Fruit fly (Drosophila melanogaster) whole organism, embryonic: Measurements from ENCODE around the gene PolA1.

Experiments
- B-H2 ChIP-seq: fragments of 200-800 bp; sonication (Bioruptor generic); optimal IDR thresholded peaks from 2 replicates; lab custom pipeline; 2018; ENCODE audit warnings: missing biosample characterization, mild to moderate bottlenecking, missing genetic modification characterization
- Bdp1 ChIP-seq: fragments of 200-800 bp; sonication (Bioruptor generic); optimal IDR thresholded peaks from 3 replicates; lab custom pipeline; 2016; ENCODE audit warnings: missing biosample characterization, missing genetic modification characterization
- Blimp-1 ChIP-seq: fragments of 200-800 bp; sonication (Bioruptor generic); optimal IDR thresholded peaks from 3 replicates; lab custom pipeline; 2018; ENCODE audit warnings: missing biosample characterization, missing genetic modification characterization, mild to moderate bottlenecking, moderate library complexity, missing genetic modification reagents
- BtbVII ChIP-seq: fragments of 200-800 bp; sonication (Bioruptor generic); optimal IDR thresholded peaks from 3 replicates; lab custom pipeline; 2017; ENCODE audit warnings: missing biosample characterization, mild to moderate bottlenecking, missing genetic modification characterization
- CG10366 ChIP-seq: fragments of 200-800 bp; sonication (Bioruptor generic); IDR thresholded peaks from 2 replicates; pipeline ENCODE4 v1.3.6; 2022; ENCODE audit warnings: missing biosample characterization, missing genetic modification characterization
- CG10979 ChIP-seq: fragments of 200-800 bp; sonication (Bioruptor generic); optimal IDR thresholded peaks from 2 replicates; lab custom pipeline; 2018; ENCODE audit warnings: missing biosample characterization, mild to moderate bottlenecking, missing genetic modification characterization, moderate library complexity
- CG13287 ChIP-seq: fragments of 200-800 bp; sonication (Bioruptor generic); IDR thresholded peaks from 2 replicates; pipeline ENCODE4 v1.3.6; 2022; ENCODE audit warnings: missing biosample characterization, missing genetic modification characterization; ENCODE audit not compliant: partially characterized antibody
- CG18011 ChIP-seq: fragments of 200-800 bp; sonication (Bioruptor generic); optimal IDR thresholded peaks from 2 replicates; lab custom pipeline; 2017; ENCODE audit warnings: missing biosample characterization, missing genetic modification characterization, mild to moderate bottlenecking, moderate library complexity, missing genotype
- CG18262 ChIP-seq: fragments of 200-800 bp; optimal IDR thresholded peaks from 3 replicates; lab custom pipeline; 2019; ENCODE audit warnings: missing biosample characterization, mild to moderate bottlenecking, missing genetic modification characterization, moderate library complexity
- CG18764 ChIP-seq: fragments of 200-800 bp; sonication (Bioruptor generic); optimal IDR thresholded peaks from 3 replicates; lab custom pipeline; 2016; ENCODE audit warnings: missing biosample characterization, missing genetic modification characterization
- CG2875 ChIP-seq: fragments of 200-800 bp; sonication (Bioruptor generic); optimal IDR thresholded peaks from 2 replicates; lab custom pipeline; 2017; ENCODE audit warnings: missing biosample characterization, mild to moderate bottlenecking, missing genetic modification characterization, missing genetic modification reagents
- CG3163 ChIP-seq: fragments of 200-800 bp; sonication (Bioruptor generic); optimal IDR thresholded peaks from 3 replicates; lab custom pipeline; 2016; ENCODE audit warnings: missing biosample characterization, missing genetic modification characterization
- CG32767 ChIP-seq: fragments of 200-800 bp; sonication (Bioruptor generic); IDR thresholded peaks from 2 replicates; pipeline ENCODE4 v1.3.6; 2022; ENCODE audit warnings: missing biosample characterization, missing genetic modification characterization
- CG4707 ChIP-seq: fragments of 200-800 bp; sonication (Bioruptor generic); optimal IDR thresholded peaks from 2 replicates; lab custom pipeline; 2018; ENCODE audit warnings: missing biosample characterization, mild to moderate bottlenecking, missing genetic modification characterization, moderate library complexity
- CG5180 ChIP-seq: fragments of 200-800 bp; sonication (Bioruptor generic); optimal IDR thresholded peaks from 3 replicates; lab custom pipeline; 2017; ENCODE audit warnings: missing biosample characterization, missing genetic modification characterization, mild to moderate bottlenecking, moderate library complexity, missing genetic modification reagents
- CG7271 ChIP-seq: fragments of 200-800 bp; sonication (Bioruptor generic); optimal IDR thresholded peaks from 2 replicates; lab custom pipeline; 2018; ENCODE audit warnings: missing biosample characterization, mild to moderate bottlenecking, missing genetic modification characterization, moderate library complexity
- CG7372 ChIP-seq: fragments of 200-800 bp; sonication (Bioruptor generic); IDR thresholded peaks from 2 replicates; pipeline ENCODE4 v1.3.6; 2022; ENCODE audit warnings: missing biosample characterization, missing genetic modification characterization
- CG7745 ChIP-seq: fragments of 200-800 bp; sonication (Bioruptor generic); optimal IDR thresholded peaks from 2 replicates; lab custom pipeline; 2018; ENCODE audit warnings: missing biosample characterization, mild to moderate bottlenecking, missing genetic modification characterization, moderate library complexity
- CG7987 ChIP-seq: fragments of 200-800 bp; sonication (Bioruptor generic); optimal IDR thresholded peaks from 2 replicates; lab custom pipeline; 2018; ENCODE audit warnings: missing biosample characterization, mild to moderate bottlenecking, missing genetic modification characterization, moderate library complexity
- CG8388 ChIP-seq: fragments of 200-800 bp; sonication (Bioruptor generic); optimal IDR thresholded peaks from 2 replicates; lab custom pipeline; 2019; ENCODE audit warnings: missing biosample characterization, mild to moderate bottlenecking, missing genetic modification characterization, moderate library complexity
- CHES-1-like ChIP-seq: fragments of 200-800 bp; sonication (Bioruptor generic); optimal IDR thresholded peaks from 2 replicates; lab custom pipeline; 2016; ENCODE audit warnings: missing biosample characterization, missing genetic modification characterization
- CoRest ChIP-seq: fragments of 200-800 bp; sonication (Bioruptor generic); optimal IDR thresholded peaks from 3 replicates; lab custom pipeline; 2018; ENCODE audit warnings: missing biosample characterization, mild to moderate bottlenecking, missing genetic modification characterization, moderate library complexity
- D19A ChIP-seq: fragments of 200-800 bp; optimal IDR thresholded peaks from 3 replicates; lab custom pipeline; 2019; ENCODE audit warnings: missing biosample characterization, mild to moderate bottlenecking, missing genetic modification characterization, moderate library complexity
- Ets97D ChIP-seq: fragments of 200-800 bp; sonication (Bioruptor generic); optimal IDR thresholded peaks from 3 replicates; lab custom pipeline; 2016; ENCODE audit warnings: missing biosample characterization, missing genetic modification characterization
- Fer3 ChIP-seq: fragments of 200-800 bp; sonication (Bioruptor generic); optimal IDR thresholded peaks from 2 replicates; lab custom pipeline; 2018; ENCODE audit warnings: missing biosample characterization, mild to moderate bottlenecking, missing genetic modification characterization, moderate library complexity
- GATAe ChIP-seq: fragments of 200-800 bp; sonication (Bioruptor generic); conservative IDR thresholded peaks from 2 replicates; pipeline ENCODE4 v1.3.6; 2022; ENCODE audit warnings: missing biosample characterization, missing genetic modification characterization
- Hr3 ChIP-seq: fragments of 200-800 bp; sonication (Bioruptor generic); optimal IDR thresholded peaks from 3 replicates; lab custom pipeline; 2016; ENCODE audit warnings: missing biosample characterization, missing genetic modification characterization
- Hr51 ChIP-seq, 2 experiments: fragments of 200-800 bp; sonication (Bioruptor generic); optimal IDR thresholded peaks; 2 replicates in 1 of 2; 3 replicates in 1 of 2; lab custom pipeline; 2016 to 2018; ENCODE audit warnings: missing biosample characterization in 2 of 2, missing genetic modification characterization in 2 of 2, mild to moderate bottlenecking in 1 of 2, moderate library complexity in 1 of 2
- Kr ChIP-seq: fragments of 200-800 bp; sonication (Bioruptor generic); optimal IDR thresholded peaks from 2 replicates; lab custom pipeline; 2017; ENCODE audit warnings: missing biosample characterization, mild to moderate bottlenecking, missing genetic modification characterization
- Rx ChIP-seq: fragments of 200-800 bp; sonication (Bioruptor generic); IDR thresholded peaks from 2 replicates; pipeline ENCODE4 v1.3.6; 2022; ENCODE audit warnings: missing biosample characterization, missing genetic modification characterization
- ara ChIP-seq: fragments of 200-800 bp; sonication (Bioruptor generic); IDR thresholded peaks from 2 replicates; pipeline ENCODE4 v1.3.6; 2022; ENCODE audit warnings: missing biosample characterization, missing genetic modification characterization
- br ChIP-seq: fragments of >200 bp; optimal IDR thresholded peaks from 2 replicates; lab custom pipeline; 2017
- fru ChIP-seq: fragments of >200 bp; optimal IDR thresholded peaks from 2 replicates; lab custom pipeline; 2017
- gcm ChIP-seq: fragments of 200-800 bp; sonication (Bioruptor generic); optimal IDR thresholded peaks from 2 replicates; lab custom pipeline; 2019; ENCODE audit warnings: missing biosample characterization, mild to moderate bottlenecking, missing genetic modification characterization, moderate library complexity
- gfzf ChIP-seq: fragments of 200-800 bp; sonication (Bioruptor generic); optimal IDR thresholded peaks from 2 replicates; lab custom pipeline; 2016; ENCODE audit warnings: missing biosample characterization, mild to moderate bottlenecking, missing genetic modification characterization, moderate library complexity
- grau ChIP-seq: fragments of 200-800 bp; optimal IDR thresholded peaks from 3 replicates; lab custom pipeline; 2019; ENCODE audit warnings: missing biosample characterization, mild to moderate bottlenecking, missing genetic modification characterization, moderate library complexity
- hb ChIP-seq: fragments of 200-800 bp; sonication (Bioruptor generic); IDR thresholded peaks from 3 replicates; pipeline ENCODE4 v1.3.6; 2022; ENCODE audit warnings: missing biosample characterization, missing genetic modification characterization; ENCODE audit not compliant: partially characterized antibody
- hbn ChIP-seq: fragments of 200-800 bp; sonication (Bioruptor generic); IDR thresholded peaks from 2 replicates; pipeline ENCODE4 v1.3.6; 2022; ENCODE audit warnings: missing biosample characterization, missing genetic modification characterization; ENCODE audit not compliant: partially characterized antibody
- hth ChIP-seq: fragments of >200 bp; optimal IDR thresholded peaks from 2 replicates; lab custom pipeline; 2017; ENCODE audit warnings: inconsistent platforms
- kah ChIP-seq: fragments of 200-800 bp; sonication (Bioruptor generic); optimal IDR thresholded peaks from 2 replicates; lab custom pipeline; 2018; ENCODE audit warnings: missing biosample characterization, mild to moderate bottlenecking, missing genetic modification characterization
- ken ChIP-seq: fragments of 200-800 bp; sonication (Bioruptor generic); IDR thresholded peaks from 3 replicates; pipeline ENCODE4 v1.3.6; 2022; ENCODE audit warnings: missing biosample characterization, missing genetic modification characterization
- lbe ChIP-seq: fragments of 200-800 bp; sonication (Bioruptor generic); optimal IDR thresholded peaks from 2 replicates; lab custom pipeline; 2016; ENCODE audit warnings: missing biosample characterization, mild to moderate bottlenecking, missing genetic modification characterization
- lilli ChIP-seq: fragments of 200-800 bp; sonication (Bioruptor generic); optimal IDR thresholded peaks from 3 replicates; lab custom pipeline; 2016; ENCODE audit warnings: missing biosample characterization, missing genetic modification characterization
- lov ChIP-seq, 2 experiments: fragments of 200-800 bp in 1 of 2; fragments of >200 bp in 1 of 2; sonication (Bioruptor generic) in 1 of 2; IDR thresholded peaks in 1 of 2; optimal IDR thresholded peaks in 1 of 2; 2 replicates in 1 of 2; 3 replicates in 1 of 2; pipeline versions ENCODE4 v1.3.6 to Lab custom; 2017 to 2022; ENCODE audit warnings: missing biosample characterization in 1 of 2, missing genetic modification characterization in 1 of 2
- nmo ChIP-seq: fragments of 200-800 bp; sonication (Bioruptor generic); optimal IDR thresholded peaks from 2 replicates; lab custom pipeline; 2018; ENCODE audit warnings: missing biosample characterization, mild to moderate bottlenecking, missing genetic modification characterization, moderate library complexity
- shn ChIP-seq: fragments of 200-800 bp; sonication (Bioruptor generic); optimal IDR thresholded peaks from 3 replicates; lab custom pipeline; 2016; ENCODE audit warnings: missing biosample characterization, missing genetic modification characterization
- sisA ChIP-seq: fragments of 200-800 bp; sonication (Bioruptor generic); IDR thresholded peaks from 2 replicates; pipeline ENCODE4 v1.3.6; 2022; ENCODE audit warnings: missing biosample characterization, missing genetic modification characterization
- stwl ChIP-seq: fragments of 200-800 bp; sonication (Bioruptor generic); optimal IDR thresholded peaks from 3 replicates; lab custom pipeline; 2018; ENCODE audit warnings: missing biosample characterization, mild to moderate bottlenecking, missing genetic modification characterization, moderate library complexity
- tin ChIP-seq: fragments of 200-800 bp; sonication (Bioruptor generic); optimal IDR thresholded peaks from 3 replicates; lab custom pipeline; 2016; ENCODE audit warnings: missing biosample characterization, missing genetic modification characterization
- vfl ChIP-seq: fragments of 200-800 bp; sonication (Bioruptor generic); optimal IDR thresholded peaks from 2 replicates; lab custom pipeline; 2016; ENCODE audit warnings: missing biosample characterization, missing genetic modification characterization

The PolA1 gene

dm6 chr3R:21662501-21663007 lies 9.0 kb downstream of the PolA1 start, which contains the start of gene Archease (continued):
- no peak for TF ChIP-seq Bdp1 (GFP tag; lab: Kevin White, UChicago)
- peak; percentile 39 for TF ChIP-seq D19A
- TF ChIP-seq hbn: no peak
- TF ChIP-seq CG8388 (GFP tag; lab: Kevin White, UChicago): peak; percentile 28
- no peak for TF ChIP-seq sisA (GFP tag; lab: Robert Waterston, UW)
- TF ChIP-seq ara (GFP tag; lab: Robert Waterston, UW): no peak
- peak; percentile 20 for TF ChIP-seq CG5180 (GFP tag; lab: Kevin White, UChicago)
- peak; percentile 93 for TF ChIP-seq kah (GFP tag; lab: Kevin White, UChicago)
- peak; percentile 51 for TF ChIP-seq lilli (GFP tag; lab: Kevin White, UChicago)
- TF ChIP-seq lbe (GFP tag; lab: Kevin White, UChicago): peak; percentile 68
- TF ChIP-seq shn (GFP tag; lab: Kevin White, UChicago): no peak
- TF ChIP-seq CoRest (tag; lab: Kevin White, UChicago): peak; percentile 39
- peak; percentile 34 for TF ChIP-seq CG10366 (GFP tag; lab: Robert Waterston, UW)
- peak; percentile 58 for TF ChIP-seq CG7987
- peak; percentile 77 for TF ChIP-seq gfzf (GFP tag; lab: Kevin White, UChicago)
- TF ChIP-seq CG7372 (GFP tag; lab: Robert Waterston, UW): 0 out of 2 replicates have a peak, but pooled peaks have one; percentile 13
- peak; percentile 14 for TF ChIP-seq CG2875 (GFP tag; lab: Kevin White, UChicago)
- peak; percentile 70 for TF ChIP-seq grau (tag; lab: Kevin White, UChicago)
- TF ChIP-seq BtbVII (GFP tag; lab: Kevin White, UChicago): peak; percentile 64
- peak; percentile 58 for TF ChIP-seq stwl (tag; lab: Kevin White, UChicago)
- no peak for TF ChIP-seq CG7745
- peak; percentile 26 for TF ChIP-seq CG4707
- TF ChIP-seq Hr51 (GFP tag; optimal IDR thresholded peaks at IDR 0.05; lab: Kevin White, UChicago): peak; percentile 16 to 76
- peak; percentile 33 for TF ChIP-seq tin (GFP tag; lab: Kevin White, UChicago)
- TF ChIP-seq CG10979 (tag; lab: Kevin White, UChicago): peak; percentile 56
- TF ChIP-seq Rx: no peak
- peak; percentile 61 for TF ChIP-seq gcm (GFP tag; lab: Kevin White, UChicago)
- TF ChIP-seq nmo (GFP tag; lab: Kevin White, UChicago): peak; percentile 52
- peak; percentile 62 for TF ChIP-seq CHES-1-like (GFP tag; lab: Kevin White, UChicago)
- TF ChIP-seq lov (optimal IDR thresholded peaks at IDR 0.05; lab: Kevin White, UChicago): no peak
- TF ChIP-seq lov (GFP tag; IDR thresholded peaks at IDR 0.05; lab: Robert Waterston, UW): no peak
- peak; percentile 51 for TF ChIP-seq CG18262
- TF ChIP-seq hb (GFP tag; lab: Robert Waterston, UW): no peak
- peak; percentile 45 for TF ChIP-seq CG7271 (tag; lab: Kevin White, UChicago)
- no peak for TF ChIP-seq ken
- TF ChIP-seq fru (lab: Kevin White, UChicago): no peak
- TF ChIP-seq GATAe (GFP tag; lab: Robert Waterston, UW): no peak
- no peak for TF ChIP-seq Blimp-1
- peak; percentile 68 for TF ChIP-seq B-H2 (GFP tag; lab: Kevin White, UChicago)
- peak; percentile 14 for TF ChIP-seq CG18764
- no peak for TF ChIP-seq br (lab: Kevin White, UChicago)
- no peak for TF ChIP-seq CG32767 (GFP tag; lab: Robert Waterston, UW)
- no peak for TF ChIP-seq Hr3 (GFP tag; lab: Kevin White, UChicago)
- TF ChIP-seq vfl (GFP tag; lab: Kevin White, UChicago): peak; percentile 2
- no peak for TF ChIP-seq Kr (GFP tag; lab: Kevin White, UChicago)
- peak; percentile 55 for TF ChIP-seq CG18011 (GFP tag; lab: Kevin White, UChicago)
- peak; percentile 84 for TF ChIP-seq Ets97D
- TF ChIP-seq Fer3 (tag; lab: Kevin White, UChicago): peak; percentile 51
- no peak for TF ChIP-seq CG3163 (GFP tag; lab: Kevin White, UChicago)
- peak; percentile 26; the same call in 1 of the 2 replicates for TF ChIP-seq CG13287 (GFP tag; lab: Robert Waterston, UW)
- no peak for TF ChIP-seq hth (lab: Kevin White, UChicago)
